Fruit fly (Drosophila melanogaster) whole organism, embryonic: ENCODE measurements around the gene HipHop.

Experiments used
- Bgb ChIP-seq: fragments of 200-800 bp; sonication (Bioruptor generic); IDR thresholded peaks from 2 replicates; pipeline ENCODE4 v1.3.6; 2022; ENCODE audit warnings: missing biosample characterization, missing genetic modification characterization; ENCODE audit not compliant: partially characterized antibody
- BtbVII ChIP-seq: fragments of 200-800 bp; sonication (Bioruptor generic); optimal IDR thresholded peaks from 3 replicates; lab custom pipeline; 2017; ENCODE audit warnings: missing biosample characterization, mild to moderate bottlenecking, missing genetic modification characterization
- CG10654 ChIP-seq: fragments of 200-800 bp; sonication (Bioruptor generic); optimal IDR thresholded peaks from 2 replicates; lab custom pipeline; 2016; ENCODE audit warnings: missing biosample characterization, missing genetic modification characterization
- CG11398 ChIP-seq: fragments of 200-800 bp; sonication (Bioruptor generic); optimal IDR thresholded peaks from 2 replicates; lab custom pipeline; 2016; ENCODE audit warnings: missing biosample characterization, missing genetic modification characterization
- CG11723 ChIP-seq: fragments of 200-800 bp; sonication (Bioruptor generic); optimal IDR thresholded peaks from 2 replicates; lab custom pipeline; 2017; ENCODE audit warnings: missing biosample characterization, mild to moderate bottlenecking, missing genetic modification characterization
- CG14441 ChIP-seq: fragments of 200-800 bp; sonication (Bioruptor generic); IDR thresholded peaks from 2 replicates; pipeline ENCODE4 v1.3.6; 2022; ENCODE audit warnings: missing biosample characterization, missing genetic modification characterization
- CG15011 ChIP-seq: fragments of 200-800 bp; sonication (Bioruptor generic); optimal IDR thresholded peaks from 3 replicates; lab custom pipeline; 2018; ENCODE audit warnings: missing biosample characterization, mild to moderate bottlenecking, missing genetic modification characterization
- CG1602 ChIP-seq: fragments of 200-800 bp; sonication (Bioruptor generic); optimal IDR thresholded peaks from 3 replicates; lab custom pipeline; 2016; ENCODE audit warnings: missing biosample characterization, missing genetic modification characterization
- CG17186 ChIP-seq: fragments of 200-800 bp; sonication (Bioruptor generic); optimal IDR thresholded peaks from 3 replicates; lab custom pipeline; 2017; ENCODE audit warnings: missing biosample characterization, missing genetic modification reagents, missing genetic modification characterization
- CG17361 ChIP-seq: fragments of 200-800 bp; sonication (Bioruptor generic); IDR thresholded peaks from 3 replicates; pipeline ENCODE4 v1.3.6; 2022; ENCODE audit warnings: missing biosample characterization, missing genetic modification characterization
- CG18011 ChIP-seq: fragments of 200-800 bp; sonication (Bioruptor generic); optimal IDR thresholded peaks from 2 replicates; lab custom pipeline; 2017; ENCODE audit warnings: missing biosample characterization, missing genetic modification characterization, mild to moderate bottlenecking, moderate library complexity, missing genotype
- CG18599 ChIP-seq: fragments of 200-800 bp; sonication (Bioruptor generic); optimal IDR thresholded peaks from 3 replicates; lab custom pipeline; 2017; ENCODE audit warnings: missing biosample characterization, missing genetic modification characterization, mild to moderate bottlenecking, moderate library complexity, missing genetic modification reagents
- CG2199 ChIP-seq: fragments of 200-800 bp; sonication (Bioruptor generic); IDR thresholded peaks from 3 replicates; pipeline ENCODE4 v1.3.6; 2022; ENCODE audit warnings: missing biosample characterization, missing genetic modification characterization
- CG2875 ChIP-seq: fragments of 200-800 bp; sonication (Bioruptor generic); optimal IDR thresholded peaks from 2 replicates; lab custom pipeline; 2017; ENCODE audit warnings: missing biosample characterization, mild to moderate bottlenecking, missing genetic modification characterization, missing genetic modification reagents
- CG31388 ChIP-seq: fragments of 200-800 bp; sonication (Bioruptor generic); optimal IDR thresholded peaks from 2 replicates; lab custom pipeline; 2016; ENCODE audit warnings: missing biosample characterization, missing genetic modification characterization
- CG32532 ChIP-seq: fragments of 200-800 bp; sonication (Bioruptor generic); IDR thresholded peaks from 2 replicates; pipeline ENCODE4 v1.3.6; 2022; ENCODE audit warnings: missing biosample characterization, missing genetic modification characterization
- CG3407 ChIP-seq: fragments of 200-800 bp; sonication (Bioruptor generic); optimal IDR thresholded peaks from 2 replicates; lab custom pipeline; 2018; ENCODE audit warnings: missing biosample characterization, mild to moderate bottlenecking, missing genetic modification characterization
- CG34422 ChIP-seq: fragments of 200-800 bp; sonication (Bioruptor generic); IDR thresholded peaks from 3 replicates; pipeline ENCODE4 v1.3.6; 2022; ENCODE audit warnings: missing biosample characterization, missing genetic modification characterization
- CG43689 ChIP-seq: fragments of 200-800 bp; sonication (Bioruptor generic); IDR thresholded peaks from 2 replicates; pipeline ENCODE4 v1.3.6; 2022; ENCODE audit warnings: missing biosample characterization, missing genetic modification characterization
- CG7271 ChIP-seq: fragments of 200-800 bp; sonication (Bioruptor generic); optimal IDR thresholded peaks from 2 replicates; lab custom pipeline; 2018; ENCODE audit warnings: missing biosample characterization, mild to moderate bottlenecking, missing genetic modification characterization, moderate library complexity
- CG8281 ChIP-seq: fragments of 200-800 bp; sonication (Bioruptor generic); optimal IDR thresholded peaks from 2 replicates; lab custom pipeline; 2018; ENCODE audit warnings: missing biosample characterization, mild to moderate bottlenecking, missing genetic modification characterization, moderate library complexity
- CG9727 ChIP-seq: fragments of 200-800 bp; sonication (Bioruptor generic); optimal IDR thresholded peaks from 3 replicates; lab custom pipeline; 2017; ENCODE audit warnings: missing biosample characterization, mild to moderate bottlenecking, missing genetic modification characterization
- CTCF ChIP-seq: fragments of 200-800 bp; sonication (Bioruptor generic); optimal IDR thresholded peaks from 2 replicates; lab custom pipeline; 2017; ENCODE audit warnings: missing biosample characterization, mild to moderate bottlenecking, missing genetic modification characterization, moderate library complexity
- Deaf1 ChIP-seq: fragments of 200-800 bp; optimal IDR thresholded peaks from 3 replicates; lab custom pipeline; 2019; ENCODE audit warnings: missing biosample characterization, mild to moderate bottlenecking, missing genetic modification characterization, moderate library complexity
- Gsc ChIP-seq: fragments of 200-800 bp; sonication (Bioruptor generic); IDR thresholded peaks from 2 replicates; pipeline ENCODE4 v1.3.6; 2022; ENCODE audit warnings: missing biosample characterization, missing genetic modification characterization
- Gug ChIP-seq: fragments of 200-800 bp; sonication (Bioruptor generic); IDR thresholded peaks from 4 replicates; pipeline ENCODE4 v1.3.6; 2022; ENCODE audit warnings: missing biosample characterization, missing genetic modification characterization
- Hand ChIP-seq: fragments of 200-800 bp; sonication (Bioruptor generic); optimal IDR thresholded peaks from 2 replicates; lab custom pipeline; 2017; ENCODE audit warnings: mild to moderate bottlenecking, missing biosample characterization, missing genetic modification reagents, missing genetic modification characterization
- NC2α ChIP-seq: fragments of 200-800 bp; sonication (Bioruptor generic); optimal IDR thresholded peaks from 2 replicates; lab custom pipeline; 2016; ENCODE audit warnings: missing biosample characterization, missing genetic modification characterization
- Nf-YB ChIP-seq: fragments of 200-800 bp; sonication (Bioruptor generic); optimal IDR thresholded peaks from 3 replicates; lab custom pipeline; 2019; ENCODE audit warnings: missing biosample characterization, mild to moderate bottlenecking, missing genetic modification characterization, moderate library complexity
- Nf-YC ChIP-seq: fragments of 200-800 bp; optimal IDR thresholded peaks from 3 replicates; lab custom pipeline; 2019; ENCODE audit warnings: missing biosample characterization, mild to moderate bottlenecking, missing genetic modification characterization, moderate library complexity
- Ssrp ChIP-seq: fragments of 200-800 bp; sonication (Bioruptor generic); optimal IDR thresholded peaks from 2 replicates; lab custom pipeline; 2018; ENCODE audit warnings: missing biosample characterization, mild to moderate bottlenecking, missing genetic modification characterization, moderate library complexity
- ab ChIP-seq: fragments of 200-800 bp; sonication (Bioruptor generic); optimal IDR thresholded peaks from 2 replicates; lab custom pipeline; 2016; ENCODE audit warnings: missing biosample characterization, missing genetic modification characterization
- ap ChIP-seq: fragments of 200-800 bp; sonication (Bioruptor generic); IDR thresholded peaks from 2 replicates; pipeline ENCODE4 v1.3.6; 2022; ENCODE audit warnings: missing biosample characterization, missing genetic modification characterization
- bbx ChIP-seq: fragments of 200-800 bp; sonication (Bioruptor generic); IDR thresholded peaks from 2 replicates; pipeline ENCODE4 v1.3.6; 2022; ENCODE audit warnings: missing biosample characterization, missing genetic modification characterization; ENCODE audit not compliant: partially characterized antibody
- cas ChIP-seq: fragments of 200-800 bp; sonication (Bioruptor generic); IDR thresholded peaks from 2 replicates; pipeline ENCODE4 v1.3.6; 2022; ENCODE audit warnings: missing biosample characterization, missing genetic modification characterization
- cato ChIP-seq: fragments of 200-800 bp; sonication (Bioruptor generic); optimal IDR thresholded peaks from 2 replicates; lab custom pipeline; 2016; ENCODE audit warnings: missing biosample characterization, missing genetic modification characterization, borderline replicate concordance
- chif ChIP-seq, 2 experiments: fragments of 200-800 bp; sonication (Bioruptor generic); optimal IDR thresholded peaks; 3 replicates each; lab custom pipeline; 2016; ENCODE audit warnings: missing biosample characterization in 2 of 2, missing genetic modification characterization in 2 of 2
- dm ChIP-seq: fragments of 200-800 bp; sonication (Bioruptor generic); optimal IDR thresholded peaks from 3 replicates; lab custom pipeline; 2016; ENCODE audit warnings: missing biosample characterization, missing genetic modification characterization
- dpn ChIP-seq, 2 experiments: fragments of 200-800 bp; sonication (Bioruptor generic); optimal IDR thresholded peaks; 3 replicates each; lab custom pipeline; 2016; ENCODE audit warnings: missing biosample characterization in 2 of 2, missing genetic modification characterization in 2 of 2
- eve ChIP-seq, 2 experiments: fragments of >200 bp; optimal IDR thresholded peaks; 2 replicates each; lab custom pipeline; 2017; ENCODE audit warnings: missing biosample characterization in 2 of 2, missing genetic modification characterization in 2 of 2
- h ChIP-seq: fragments of >200 bp; optimal IDR thresholded peaks from 2 replicates; lab custom pipeline; 2017
- knrl ChIP-seq: fragments of 200-800 bp; sonication (Bioruptor generic); IDR thresholded peaks from 3 replicates; pipeline ENCODE4 v1.3.6; 2022; ENCODE audit warnings: missing biosample characterization, missing genetic modification characterization; ENCODE audit not compliant: partially characterized antibody
- phol ChIP-seq: fragments of 200-800 bp; sonication (Bioruptor generic); optimal IDR thresholded peaks from 3 replicates; lab custom pipeline; 2018; ENCODE audit warnings: missing biosample characterization, mild to moderate bottlenecking, missing genetic modification characterization, moderate library complexity
- scrt ChIP-seq: fragments of 200-800 bp; sonication (Bioruptor generic); optimal IDR thresholded peaks from 2 replicates; lab custom pipeline; 2018; ENCODE audit warnings: missing biosample characterization, mild to moderate bottlenecking, missing genetic modification characterization, moderate library complexity
- sens-2 ChIP-seq: fragments of 200-800 bp; sonication (Bioruptor generic); IDR thresholded peaks from 2 replicates; pipeline ENCODE4 v1.3.6; 2022; ENCODE audit warnings: missing biosample characterization, missing genetic modification characterization
- slou ChIP-seq: fragments of 200-800 bp; sonication (Bioruptor generic); optimal IDR thresholded peaks from 3 replicates; lab custom pipeline; 2016; ENCODE audit warnings: missing biosample characterization, missing genetic modification characterization
- tgo ChIP-seq: fragments of 200-800 bp; sonication (Bioruptor generic); IDR thresholded peaks from 3 replicates; pipeline ENCODE4 v1.3.6; 2022; ENCODE audit warnings: missing biosample characterization, missing genetic modification characterization
- trem ChIP-seq: fragments of 200-800 bp; optimal IDR thresholded peaks from 3 replicates; lab custom pipeline; 2019; ENCODE audit warnings: missing biosample characterization, mild to moderate bottlenecking, missing genetic modification characterization, moderate library complexity
- wdn ChIP-seq: fragments of 200-800 bp; sonication (Bioruptor generic); IDR thresholded peaks from 2 replicates; pipeline ENCODE4 v1.3.6; 2022; ENCODE audit warnings: missing biosample characterization, missing genetic modification characterization
- zen ChIP-seq: fragments of 200-800 bp; sonication (Bioruptor generic); optimal IDR thresholded peaks from 3 replicates; lab custom pipeline; 2018; ENCODE audit warnings: missing biosample characterization, mild to moderate bottlenecking, missing genetic modification characterization, moderate library complexity
- zf30C ChIP-seq: fragments of 200-800 bp; sonication (Bioruptor generic); optimal IDR thresholded peaks from 3 replicates; lab custom pipeline; 2018; ENCODE audit warnings: missing biosample characterization, mild to moderate bottlenecking, missing genetic modification characterization

The HipHop gene

DNA sequence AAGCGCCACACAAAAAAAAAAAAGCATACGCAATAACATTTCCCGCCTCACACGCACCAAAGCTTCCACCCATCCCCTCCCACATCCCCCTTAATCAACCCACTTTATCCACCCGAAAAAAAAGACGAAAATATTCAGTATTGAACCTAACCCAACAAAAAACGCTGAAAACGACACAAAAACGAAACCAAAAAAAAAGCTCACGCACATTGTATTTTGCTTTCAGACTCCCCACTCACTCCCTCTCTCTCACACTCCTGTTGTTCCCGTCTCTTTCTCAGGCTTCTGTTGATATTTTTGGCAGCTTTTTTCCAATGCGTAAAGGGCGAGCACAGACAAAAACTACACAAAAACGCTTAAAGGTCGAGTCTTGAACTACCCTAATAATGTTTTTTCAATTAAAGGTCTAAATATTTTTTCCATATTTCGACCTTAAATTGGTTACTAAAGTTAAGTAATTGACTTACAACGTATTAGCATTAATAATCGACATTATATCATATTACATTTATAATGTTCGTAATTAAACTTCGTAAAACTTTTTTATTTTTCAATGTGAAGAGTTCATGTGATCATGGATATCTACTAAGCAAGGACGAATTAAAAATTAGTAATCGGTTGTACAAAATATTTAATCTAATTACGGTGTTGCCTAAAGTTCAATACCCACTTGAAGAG, 34.4 kb upstream of the HipHop start (continued):
- peak; percentile 5 for TF ChIP-seq CG2875
- no peak for TF ChIP-seq zf30C (GFP tag; lab: Kevin White, UChicago)
- TF ChIP-seq CG31388, result no peak
- peak; percentile 32 to 49 for TF ChIP-seq chif (GFP tag; optimal IDR thresholded peaks at IDR 0.05; lab: Kevin White, UChicago)
- peak; percentile 20 for TF ChIP-seq Nf-YB (GFP tag; lab: Kevin White, UChicago)
- peak; percentile 44; the same call in 1 of the 2 replicates for TF ChIP-seq Bgb (GFP tag; lab: Robert Waterston, UW)
- TF ChIP-seq cato (GFP tag; lab: Kevin White, UChicago), result peak; percentile 57
- peak; percentile 67 for TF ChIP-seq CG18599 (GFP tag; lab: Kevin White, UChicago)
- peak; percentile 31 for TF ChIP-seq BtbVII (GFP tag; lab: Kevin White, UChicago)
- TF ChIP-seq wdn (GFP tag; lab: Robert Waterston, UW), result no peak
- TF ChIP-seq CG9727 (GFP tag; lab: Kevin White, UChicago), result peak; percentile 49
- TF ChIP-seq ap (GFP tag; lab: Robert Waterston, UW), result peak; percentile 28; the same call in 1 of the 2 replicates
- TF ChIP-seq CTCF (GFP tag; lab: Kevin White, UChicago), result peak; percentile 29
- peak; percentile 66; the same call in 2 of the 3 replicates for TF ChIP-seq tgo
- peak; percentile 11 for TF ChIP-seq zen (tag; lab: Kevin White, UChicago)
- TF ChIP-seq trem (tag; lab: Kevin White, UChicago), result no peak
- TF ChIP-seq scrt (GFP tag; lab: Kevin White, UChicago), result peak; percentile 32
- no peak for TF ChIP-seq CG17186 (GFP tag; lab: Kevin White, UChicago)
- TF ChIP-seq dpn (GFP tag; optimal IDR thresholded peaks at IDR 0.05; lab: Kevin White, UChicago), result peak; percentile 22 to 55
- TF ChIP-seq CG15011 (GFP tag; lab: Kevin White, UChicago), result peak; percentile 73
- TF ChIP-seq CG14441 (GFP tag; lab: Robert Waterston, UW), result peak; percentile 40; the same call in 1 of the 2 replicates
- TF ChIP-seq Gug (GFP tag; lab: Robert Waterston, UW), result no peak
- no peak for TF ChIP-seq NC2α (GFP tag; lab: Kevin White, UChicago)
- TF ChIP-seq Deaf1 (tag; lab: Kevin White, UChicago), result peak; percentile 84
- 0 out of 2 replicates have a peak, but pooled peaks have one; percentile 51 for TF ChIP-seq CG43689
- peak; percentile 58; the same call in 2 of the 3 replicates for TF ChIP-seq CG2199 (GFP tag; lab: Robert Waterston, UW)
- TF ChIP-seq cas, result no peak
- peak; percentile 28 for TF ChIP-seq CG32532 (GFP tag; lab: Robert Waterston, UW)
- TF ChIP-seq phol (tag; lab: Kevin White, UChicago), result peak; percentile 78
- TF ChIP-seq Ssrp (tag; lab: Kevin White, UChicago), result peak; percentile 62
- no peak for TF ChIP-seq ab (GFP tag; lab: Kevin White, UChicago)
- TF ChIP-seq CG11398, result no peak
- no peak for TF ChIP-seq bbx (GFP tag; lab: Robert Waterston, UW)
- TF ChIP-seq CG10654 (GFP tag; lab: Kevin White, UChicago), result peak; percentile 27

DNA sequence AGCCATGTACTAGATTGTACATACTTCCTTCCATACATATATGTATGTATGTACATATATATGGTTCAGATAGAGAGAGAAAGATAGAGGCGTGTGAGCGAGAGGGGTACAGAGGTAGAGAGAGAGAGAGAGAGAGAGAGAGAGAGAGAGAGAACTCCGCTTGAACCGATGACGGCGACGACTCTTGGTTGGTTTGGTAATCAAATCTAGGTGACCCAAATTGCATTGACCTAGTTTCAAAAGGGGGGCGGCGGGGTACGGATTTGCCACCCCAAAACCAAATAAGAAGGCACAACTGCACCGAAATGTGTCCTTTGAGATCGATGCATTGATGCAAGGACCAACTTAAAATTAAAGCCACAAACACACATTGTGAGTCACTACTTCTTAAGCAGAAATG, 33.1 kb upstream of the HipHop start:
- TF ChIP-seq CG7271 (tag; lab: Kevin White, UChicago), result no peak
- TF ChIP-seq eve (GFP tag; optimal IDR thresholded peaks at IDR 0.05; lab: Kevin White, UChicago), result no peak
- TF ChIP-seq CG8281, result no peak
- peak; percentile 41; the same call in 1 of the 3 replicates for TF ChIP-seq CG34422 (GFP tag; lab: Robert Waterston, UW)
- no peak for TF ChIP-seq ab (GFP tag; lab: Kevin White, UChicago)
- TF ChIP-seq CG17361, result no peak
- no peak for TF ChIP-seq knrl (GFP tag; lab: Robert Waterston, UW)
- no peak for TF ChIP-seq CG3407 (GFP tag; lab: Kevin White, UChicago)
- TF ChIP-seq wdn (GFP tag; lab: Robert Waterston, UW), result no peak
- no peak for TF ChIP-seq CG18011 (GFP tag; lab: Kevin White, UChicago)
- no peak for TF ChIP-seq dm (GFP tag; lab: Kevin White, UChicago)
- TF ChIP-seq slou, result no peak
- TF ChIP-seq CG1602 (GFP tag; lab: Kevin White, UChicago), result no peak
- peak; percentile 41 for TF ChIP-seq Nf-YC (tag; lab: Kevin White, UChicago)
- TF ChIP-seq Gsc (GFP tag; lab: Robert Waterston, UW), result no peak
- no peak for TF ChIP-seq h (lab: Kevin White, UChicago)
- TF ChIP-seq CG11723 (GFP tag; lab: Kevin White, UChicago), result no peak
- TF ChIP-seq Hand (GFP tag; lab: Kevin White, UChicago), result no peak
- TF ChIP-seq sens-2 (GFP tag; lab: Robert Waterston, UW), result no peak
